Fruit fly (Drosophila melanogaster): ENCODE data around the gene CG15201.
"Not testable (repeated sequence)": the region's sequence is repeated elsewhere in the genome, so short reads cannot be mapped to it uniquely, and the experiment has no call there.

Gene CG15201

DNA sequence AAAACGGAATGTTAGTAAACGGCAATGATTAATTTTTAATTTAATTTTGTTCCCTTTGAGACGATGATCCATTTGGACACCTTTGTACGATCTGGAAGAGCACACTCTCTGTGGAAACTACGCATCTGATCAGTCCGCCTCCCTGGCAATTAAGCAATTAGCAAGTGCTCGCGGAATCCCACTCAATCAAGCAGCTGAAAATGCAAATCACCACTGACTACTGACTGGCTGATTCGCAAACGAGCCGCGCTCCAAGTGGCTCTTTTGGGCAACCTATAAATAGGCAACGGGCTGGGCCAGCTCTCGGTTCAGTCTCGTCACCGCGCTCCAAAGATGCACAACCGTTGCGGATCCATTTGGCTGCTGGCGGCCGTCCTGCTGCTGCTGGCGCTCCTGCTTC, at the start of gene CG15201:
Gene CG15201 (plus strand): TSS at position 301 of the 400 bp plus-strand sequence.
- TF ChIP-seq Abd-B (GFP tag; optimal IDR thresholded peaks at IDR 0.05) (no peak), Sp1 (GFP tag; optimal IDR thresholded peaks at IDR 0.05) (no peak), CG32264 (GFP tag; optimal IDR thresholded peaks at IDR 0.05) (no peak), tai (GFP tag; optimal IDR thresholded peaks at IDR 0.05) (no peak), ey (GFP tag; optimal IDR thresholded peaks at IDR 0.05) (no peak)

- no peak for TF ChIP-seq Rel (GFP tag; optimal IDR thresholded peaks at IDR 0.05)
- no peak for TF ChIP-seq Rel (tag; optimal IDR thresholded peaks at IDR 0.05)
- TF ChIP-seq rgr (GFP tag; optimal IDR thresholded peaks at IDR 0.05): no peak
- TF ChIP-seq usp (GFP tag; optimal IDR thresholded peaks at IDR 0.05): no peak
- no peak for TF ChIP-seq psq (GFP tag; optimal IDR thresholded peaks at IDR 0.05)
- TF ChIP-seq dsf (GFP tag; optimal IDR thresholded peaks at IDR 0.05; ENCODE audit: borderline replicate concordance): no peak
- no peak for TF ChIP-seq dmrt93B (GFP tag; optimal IDR thresholded peaks at IDR 0.05)
- no peak for TF ChIP-seq Abd-B (GFP tag; optimal IDR thresholded peaks at IDR 0.05)
- TF ChIP-seq Hnf4 (GFP tag; optimal IDR thresholded peaks at IDR 0.05): no peak
- TF ChIP-seq lola (GFP tag; optimal IDR thresholded peaks at IDR 0.05): no peak
- no peak for TF ChIP-seq HLH106 (tag; optimal IDR thresholded peaks at IDR 0.05)
- TF ChIP-seq OdsH (GFP tag; optimal IDR thresholded peaks at IDR 0.05): no peak
These were observed 48.6 kb upstream of the CG15201 start for dm6 chrX:11095276-11095675.

DNA sequence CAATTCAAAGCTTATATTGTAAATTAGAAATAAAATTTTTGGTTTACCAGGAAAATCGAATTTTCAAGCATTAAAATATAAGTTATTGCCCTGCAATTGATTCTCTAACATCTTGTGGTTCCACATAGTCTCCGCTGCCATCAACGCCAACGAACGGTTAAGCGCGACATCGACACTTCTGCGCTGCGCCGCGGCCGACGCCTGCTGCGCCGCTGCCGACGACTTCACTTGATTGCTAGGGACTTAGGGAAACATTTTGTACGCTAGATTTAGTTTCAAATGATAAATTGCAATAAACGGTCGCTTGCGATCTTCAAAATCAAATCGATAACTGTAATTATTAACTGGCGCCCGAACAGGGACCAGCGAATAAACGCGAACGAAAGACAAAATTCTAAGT, 47.9 kb upstream of the CG15201 start, which contains the start of gene CG42249:
Gene CG42249 (plus strand): TSS at position 301 of the 400 bp plus-strand sequence.
- TF ChIP-seq dsf (GFP tag; optimal IDR thresholded peaks at IDR 0.05; ENCODE audit: borderline replicate concordance); CG9705 (GFP tag; optimal IDR thresholded peaks at IDR 0.05); Jra (GFP tag; optimal IDR thresholded peaks at IDR 0.05): not testable (repeated sequence)

dm6 chrX:11108148-11108844, 35.6 kb upstream of the CG15201 start, which contains the start of gene Hsp60A:
Gene Hsp60A, plus strand, starts transcription at chrX:11108482.
- TF ChIP-seq br (GFP tag; optimal IDR thresholded peaks at IDR 0.05) (peak; percentile 41), Rel (GFP tag; optimal IDR thresholded peaks at IDR 0.05) (no peak), Rel (tag; optimal IDR thresholded peaks at IDR 0.05) (no peak), CG32264 (GFP tag; optimal IDR thresholded peaks at IDR 0.05) (no peak), CG9705 (GFP tag; optimal IDR thresholded peaks at IDR 0.05) (no peak), Jra (GFP tag; optimal IDR thresholded peaks at IDR 0.05) (no peak), rgr (GFP tag; optimal IDR thresholded peaks at IDR 0.05) (peak; percentile 34), Dfd (GFP tag; optimal IDR thresholded peaks at IDR 0.05) (no peak), dsf (GFP tag; optimal IDR thresholded peaks at IDR 0.05; ENCODE audit: borderline replicate concordance) (no peak), lola (GFP tag; optimal IDR thresholded peaks at IDR 0.05) (no peak), ey (GFP tag; optimal IDR thresholded peaks at IDR 0.05) (peak; percentile 41), h (GFP tag; optimal IDR thresholded peaks at IDR 0.05) (peak; percentile 62), N (GFP tag; optimal IDR thresholded peaks at IDR 0.05) (no peak), psq (GFP tag; optimal IDR thresholded peaks at IDR 0.05) (peak; percentile 31), Myc (optimal IDR thresholded peaks at IDR 0.05) (no peak), tai (GFP tag; optimal IDR thresholded peaks at IDR 0.05) (no peak), HLH106 (tag; optimal IDR thresholded peaks at IDR 0.05) (peak; percentile 64), Hnf4 (GFP tag; optimal IDR thresholded peaks at IDR 0.05) (no peak), GATAd (GFP tag; optimal IDR thresholded peaks at IDR 0.05) (no peak), sv (GFP tag; optimal IDR thresholded peaks at IDR 0.05) (peak; percentile 43), Vsx2 (GFP tag; optimal IDR thresholded peaks at IDR 0.05; ENCODE audit: partially characterized antibody) (no peak), Dif (GFP tag; optimal IDR thresholded peaks at IDR 0.05; ENCODE audit: partially characterized antibody) (no peak), dl (GFP tag; optimal IDR thresholded peaks at IDR 0.05; ENCODE audit: insufficient read depth in 1 of 2, partially characterized antibody in 2 of 2) (no peak), Hr83 (GFP tag; optimal IDR thresholded peaks at IDR 0.05; ENCODE audit: poor library complexity, severe bottlenecking) (peak; percentile 8), brk (GFP tag; optimal IDR thresholded peaks at IDR 0.05) (no peak), Abd-B (GFP tag; optimal IDR thresholded peaks at IDR 0.05) (no peak), usp (GFP tag; optimal IDR thresholded peaks at IDR 0.05) (no peak), Mio (GFP tag; optimal IDR thresholded peaks at IDR 0.05) (no peak), Hr78 (GFP tag; optimal IDR thresholded peaks at IDR 0.05) (no peak), OdsH (GFP tag; optimal IDR thresholded peaks at IDR 0.05) (peak; percentile 48), foxo (GFP tag; optimal IDR thresholded peaks at IDR 0.05) (peak in 1 of 2 experiments; percentile 58), Sp1 (GFP tag; optimal IDR thresholded peaks at IDR 0.05) (peak; percentile 48), sage (GFP tag; optimal IDR thresholded peaks at IDR 0.05) (peak; percentile 54), pan (optimal IDR thresholded peaks at IDR 0.05) (no peak), fru (GFP tag; optimal IDR thresholded peaks at IDR 0.05) (peak; percentile 38), dmrt93B (GFP tag; optimal IDR thresholded peaks at IDR 0.05) (no peak), woc (GFP tag; optimal IDR thresholded peaks at IDR 0.05) (peak; percentile 39), CrebA (GFP tag; optimal IDR thresholded peaks at IDR 0.05; ENCODE audit: borderline replicate concordance) (no peak), jim (GFP tag; optimal IDR thresholded peaks at IDR 0.05) (no peak)
